Worm (Caenorhabditis elegans): ENCODE results near the gene srxa-8.

- no peak for TF ChIP-seq dao-5 (tag; optimal IDR thresholded peaks at IDR 0.05)
- TF ChIP-seq him-1 (tag; optimal IDR thresholded peaks at IDR 0.05): no peak
- no peak for TF ChIP-seq W03F9.2 (tag; optimal IDR thresholded peaks at IDR 0.05)
Measured at ce11 chrX:13324326-13324725, 15.7 kb upstream of the srxa-8 start.

Measured in whole organism, L4/young adult.